Worm (Caenorhabditis elegans) whole organism, late embryonic: ENCODE data around the gene snai-1.

Source experiments
- C08G9.2 ChIP-seq: sonication (generic microtip); optimal IDR thresholded peaks from 2 replicates; lab custom pipeline; 2016; ENCODE audit warnings: mild to moderate bottlenecking, missing genetic modification characterization, moderate library complexity, missing compliant biosample characterization
- C38D4.7 ChIP-seq: fragments of 200-800 bp; sonication (Bioruptor generic); optimal IDR thresholded peaks from 2 replicates; lab custom pipeline; 2018; ENCODE audit warnings: mild to moderate bottlenecking, missing genetic modification characterization, moderate library complexity, missing compliant biosample characterization
- F13H6.1 ChIP-seq: sonication (generic microtip); optimal IDR thresholded peaks from 2 replicates; lab custom pipeline; 2016; ENCODE audit warnings: missing genetic modification characterization, missing compliant biosample characterization
- K02D7.2 ChIP-seq: sonication (generic microtip); optimal IDR thresholded peaks from 2 replicates; lab custom pipeline; 2017; ENCODE audit warnings: mild to moderate bottlenecking, missing genetic modification characterization, missing compliant biosample characterization
- Y22D7AL.16 ChIP-seq: sonication (generic microtip); optimal IDR thresholded peaks from 2 replicates; lab custom pipeline; 2016; ENCODE audit warnings: missing genetic modification characterization, missing compliant biosample characterization
- ama-1 ChIP-seq: fragments of 150-350 bp; optimal IDR thresholded peaks from 2 replicates; lab custom pipeline; 2014
- ceh-14 ChIP-seq: sonication (generic microtip); optimal IDR thresholded peaks from 2 replicates; lab custom pipeline; 2016; ENCODE audit warnings: missing genotype, missing genetic modification characterization, missing compliant biosample characterization
- ceh-19 ChIP-seq: fragments of 200-800 bp; sonication (Bioruptor generic); optimal IDR thresholded peaks from 2 replicates; lab custom pipeline; 2018; ENCODE audit warnings: mild to moderate bottlenecking, missing genetic modification characterization, missing compliant biosample characterization
- ceh-2 ChIP-seq: sonication (generic microtip); optimal IDR thresholded peaks from 2 replicates; lab custom pipeline; 2016; ENCODE audit warnings: missing genotype, missing genetic modification characterization, missing compliant biosample characterization
- ceh-22 ChIP-seq: sonication (generic microtip); optimal IDR thresholded peaks from 2 replicates; lab custom pipeline; 2017; ENCODE audit warnings: missing biosample characterization, missing genetic modification characterization
- ceh-31 ChIP-seq: sonication (generic microtip); optimal IDR thresholded peaks from 2 replicates; lab custom pipeline; 2016; ENCODE audit warnings: missing genetic modification characterization, missing compliant biosample characterization
- ceh-34 ChIP-seq: sonication (generic microtip); optimal IDR thresholded peaks from 2 replicates; lab custom pipeline; 2016; ENCODE audit warnings: mild to moderate bottlenecking, missing genetic modification characterization, missing compliant biosample characterization
- ceh-45 ChIP-seq: fragments of 200-800 bp; sonication (Bioruptor generic); IDR thresholded peaks from 2 replicates; pipeline ENCODE4 v1.3.6; 2022; ENCODE audit warnings: missing genetic modification reagents, missing genetic modification characterization, missing compliant biosample characterization
- ceh-48 ChIP-seq: sonication (generic microtip); optimal IDR thresholded peaks from 2 replicates; lab custom pipeline; 2016; ENCODE audit warnings: missing genetic modification characterization, inconsistent platforms, missing compliant biosample characterization
- che-1 ChIP-seq: sonication (generic microtip); optimal IDR thresholded peaks from 2 replicates; lab custom pipeline; 2016; ENCODE audit warnings: mild to moderate bottlenecking, missing genetic modification characterization, missing compliant biosample characterization
- elt-2 ChIP-seq: sonication (generic microtip); optimal IDR thresholded peaks from 2 replicates; lab custom pipeline; 2016; ENCODE audit warnings: missing genetic modification reagents, missing genetic modification characterization, missing compliant biosample characterization
- ets-4 ChIP-seq: sonication (generic microtip); optimal IDR thresholded peaks from 2 replicates; lab custom pipeline; 2016; ENCODE audit warnings: missing genetic modification characterization, missing compliant biosample characterization
- eyg-1 ChIP-seq: sonication (generic microtip); optimal IDR thresholded peaks from 2 replicates; lab custom pipeline; 2016; ENCODE audit warnings: missing genotype, missing genetic modification characterization, missing compliant biosample characterization
- fax-1 ChIP-seq: sonication (generic microtip); optimal IDR thresholded peaks from 2 replicates; lab custom pipeline; 2016; ENCODE audit warnings: missing genotype, missing genetic modification characterization, missing compliant biosample characterization
- fkh-10 ChIP-seq: fragments of 150-350 bp; optimal IDR thresholded peaks from 2 replicates; lab custom pipeline; 2014; ENCODE audit warnings: missing biosample characterization, missing genetic modification reagents, missing genetic modification characterization
- fkh-6 ChIP-seq: sonication (generic microtip); optimal IDR thresholded peaks from 2 replicates; lab custom pipeline; 2016; ENCODE audit warnings: missing genetic modification characterization, missing compliant biosample characterization
- hlh-8 ChIP-seq: sonication (generic microtip); optimal IDR thresholded peaks from 2 replicates; lab custom pipeline; 2016; ENCODE audit warnings: missing genotype, missing genetic modification characterization, missing compliant biosample characterization
- madf-2 ChIP-seq: sonication (generic microtip); optimal IDR thresholded peaks from 2 replicates; lab custom pipeline; 2017; ENCODE audit warnings: missing genetic modification characterization, missing compliant biosample characterization
- nfya-1 ChIP-seq: sonication (generic microtip); optimal IDR thresholded peaks from 2 replicates; lab custom pipeline; 2017; ENCODE audit warnings: missing genetic modification characterization, mild to moderate bottlenecking, missing compliant biosample characterization, antibody characterized with exemption, moderate library complexity
- npax-4 ChIP-seq: sonication (generic microtip); optimal IDR thresholded peaks from 2 replicates; lab custom pipeline; 2016; ENCODE audit warnings: missing genetic modification characterization, missing compliant biosample characterization
- pat-9 ChIP-seq: fragments of 200-800 bp; sonication (Bioruptor generic); optimal IDR thresholded peaks from 2 replicates; lab custom pipeline; 2018; ENCODE audit warnings: mild to moderate bottlenecking, missing genetic modification characterization, moderate library complexity, missing compliant biosample characterization
- pqm-1 ChIP-seq: sonication (generic microtip); optimal IDR thresholded peaks from 2 replicates; lab custom pipeline; 2016; ENCODE audit warnings: missing genetic modification characterization, missing compliant biosample characterization
- pros-1 ChIP-seq: fragments of 150-350 bp; optimal IDR thresholded peaks from 2 replicates; lab custom pipeline; 2014; ENCODE audit warnings: missing biosample characterization, missing genetic modification reagents, missing genetic modification characterization
- ref-2 ChIP-seq: sonication (generic microtip); optimal IDR thresholded peaks from 2 replicates; lab custom pipeline; 2016; ENCODE audit warnings: missing genetic modification characterization, missing compliant biosample characterization
- sdc-2 ChIP-seq: sonication (generic microtip); optimal IDR thresholded peaks from 2 replicates; lab custom pipeline; 2016; ENCODE audit warnings: missing genotype, missing genetic modification characterization, missing compliant biosample characterization
- tbx-2 ChIP-seq: sonication (generic microtip); optimal IDR thresholded peaks from 2 replicates; lab custom pipeline; 2016; ENCODE audit warnings: missing genetic modification characterization, missing compliant biosample characterization
- ttx-3 ChIP-seq: sonication (generic microtip); optimal IDR thresholded peaks from 2 replicates; lab custom pipeline; 2016; ENCODE audit warnings: missing genetic modification reagents, missing genetic modification characterization, missing compliant biosample characterization
- unc-3 ChIP-seq, 2 experiments: fragments of 200-800 bp in 1 of 2; sonication (Bioruptor generic) in 1 of 2; sonication (generic microtip) in 1 of 2; conservative IDR thresholded peaks in 1 of 2; optimal IDR thresholded peaks in 1 of 2; 2 replicates each; pipeline versions ENCODE4 v1.3.6 to Lab custom; 2016 to 2022; ENCODE audit warnings: missing compliant biosample characterization in 2 of 2, missing genetic modification characterization in 2 of 2, missing genetic modification reagents in 1 of 2
- unc-42 ChIP-seq: sonication (generic microtip); optimal IDR thresholded peaks from 2 replicates; lab custom pipeline; 2016; ENCODE audit warnings: missing genotype, missing genetic modification characterization, missing compliant biosample characterization
- unc-86 ChIP-seq: sonication (generic microtip); optimal IDR thresholded peaks from 2 replicates; lab custom pipeline; 2016; ENCODE audit warnings: missing genetic modification characterization, missing compliant biosample characterization
- ztf-16 ChIP-seq: sonication (generic microtip); optimal IDR thresholded peaks from 2 replicates; lab custom pipeline; 2017; ENCODE audit warnings: missing genetic modification characterization, missing compliant biosample characterization

Gene snai-1

ce11 chrIV:293163-293755 lies 20.3 kb downstream of the snai-1 start:
- TF ChIP-seq ceh-31 (tag; lab: Kevin White, UChicago) (no peak), fax-1 (tag; lab: Kevin White, UChicago) (no peak), ceh-45 (GFP tag; lab: Robert Waterston, UW) (no peak), che-1 (tag; lab: Kevin White, UChicago) (no peak), sdc-2 (no peak), ceh-14 (tag; lab: Kevin White, UChicago) (no peak), ceh-34 (no peak), madf-2 (no peak), pros-1 (no peak), ets-4 (tag; lab: Kevin White, UChicago) (no peak), nfya-1 (tag; lab: Kevin White, UChicago) (no peak), ceh-2 (tag; lab: Kevin White, UChicago) (no peak), eyg-1 (tag; lab: Kevin White, UChicago) (no peak), unc-42 (no peak)

DNA sequence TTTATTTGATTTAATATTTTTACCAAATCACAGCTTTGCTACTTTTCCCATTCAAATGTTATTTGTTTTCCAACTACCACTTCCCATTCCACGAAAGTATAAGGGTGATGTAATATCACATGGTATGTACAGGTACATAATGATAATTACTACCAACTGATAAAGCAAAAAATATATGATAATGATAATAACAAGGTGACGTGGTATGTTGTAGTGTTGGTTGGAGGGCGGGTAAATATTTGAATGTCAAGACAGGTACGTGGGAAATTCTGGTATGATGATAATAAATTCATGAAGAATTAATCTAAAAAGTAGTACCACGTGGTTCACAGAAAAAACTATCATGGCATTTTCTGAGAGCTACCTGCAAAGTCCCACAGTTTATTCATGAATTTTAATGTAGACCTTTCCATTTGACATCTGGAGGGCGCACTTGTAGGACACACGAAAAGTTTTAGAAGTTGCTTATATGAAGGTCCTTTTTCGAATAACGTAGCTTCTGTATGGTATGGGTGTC lies 21.6 kb downstream of the snai-1 start:
- TF ChIP-seq pqm-1 (tag; lab: Kevin White, UChicago) = peak; percentile 18
- peak; percentile 95 for TF ChIP-seq elt-2 (tag; lab: Kevin White, UChicago)
- TF ChIP-seq unc-86 (tag; lab: Kevin White, UChicago) = no peak
- no peak for TF ChIP-seq Y22D7AL.16 (tag; lab: Kevin White, UChicago)
- TF ChIP-seq, all 69 proteins: peak for 2

DNA sequence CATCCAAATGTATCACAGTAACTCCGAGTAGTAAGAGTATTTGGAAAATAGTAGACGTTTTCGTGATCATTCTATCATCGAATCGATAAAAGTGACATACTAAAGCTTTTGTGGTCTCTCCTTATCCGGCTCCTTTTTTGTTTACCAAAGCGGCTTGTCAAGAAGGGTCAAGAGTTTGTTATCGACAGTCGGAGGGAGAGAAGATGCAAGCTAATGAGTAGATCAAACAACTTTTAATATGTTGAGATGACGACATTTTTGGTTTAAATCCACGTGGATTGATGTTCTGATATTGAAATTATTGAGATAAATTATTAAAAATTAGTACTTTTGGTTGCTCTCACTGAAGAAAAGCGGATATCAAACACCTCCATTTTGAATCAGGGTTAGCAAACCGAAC lies 22.2 kb downstream of the snai-1 start, which contains the start of gene T21D12.7:
Gene T21D12.7 (minus strand): TSS at position 101 of the 400 bp plus-strand sequence.
- TF ChIP-seq C08G9.2 (tag; lab: Kevin White, UChicago) (no peak), C38D4.7 (no peak), ztf-16 (tag; lab: Kevin White, UChicago) (no peak), tbx-2 (tag; lab: Kevin White, UChicago) (no peak), unc-42 (no peak), K02D7.2 (tag; lab: Kevin White, UChicago) (no peak), fkh-6 (tag; lab: Kevin White, UChicago) (no peak), ref-2 (tag; lab: Kevin White, UChicago) (no peak), unc-3 (GFP tag; conservative IDR thresholded peaks at IDR 0.05; lab: Robert Waterston, UW) (no peak), unc-3 (tag; optimal IDR thresholded peaks at IDR 0.05; lab: Kevin White, UChicago) (no peak), ceh-48 (tag; lab: Kevin White, UChicago) (no peak)

DNA sequence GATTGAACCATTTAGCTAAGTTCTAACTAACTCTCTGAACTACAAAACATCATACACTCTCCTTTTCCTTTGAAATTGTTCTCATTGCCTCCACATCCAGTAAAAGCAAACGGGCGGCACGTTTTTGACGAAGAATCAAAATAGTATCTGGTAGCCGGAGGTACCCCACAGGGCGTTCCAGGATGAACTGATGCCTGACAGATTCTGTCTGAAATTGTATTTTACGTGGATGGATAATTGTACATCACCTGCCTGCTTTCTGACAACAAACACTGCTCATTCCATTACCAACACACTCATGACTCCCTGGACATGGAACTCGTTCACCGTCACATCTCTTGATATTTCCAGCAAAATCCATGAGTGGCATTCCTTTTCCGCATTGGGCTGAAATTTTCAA lies 23.1 kb downstream of the snai-1 start:
- TF ChIP-seq fkh-6 (tag; lab: Kevin White, UChicago) (no peak), F13H6.1 (tag; lab: Kevin White, UChicago) (no peak), pat-9 (tag; lab: Kevin White, UChicago) (no peak), fkh-10 (no peak), ceh-22 (no peak), pros-1 (no peak), ttx-3 (no peak), hlh-8 (tag; lab: Kevin White, UChicago) (no peak), tbx-2 (tag; lab: Kevin White, UChicago) (no peak)

DNA sequence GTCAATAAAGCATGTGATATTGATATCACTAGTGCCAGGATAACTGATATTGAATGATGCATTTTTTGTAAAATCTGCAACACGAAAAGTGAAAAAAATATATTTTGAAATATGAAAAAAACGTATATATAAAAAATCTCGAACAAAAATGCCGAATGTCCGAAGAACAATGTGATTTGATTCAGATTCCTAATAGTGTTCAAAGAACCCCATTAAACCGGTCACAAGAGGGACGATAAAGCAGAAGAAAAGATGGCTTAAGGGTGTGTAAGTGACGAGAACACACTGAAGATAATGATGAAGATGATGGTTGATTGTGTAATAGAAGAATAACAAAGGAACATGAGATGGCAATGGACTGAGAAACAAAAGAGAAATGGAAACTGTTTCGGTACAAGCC lies 25.5 kb downstream of the snai-1 start, which contains the start of gene T21D12.14:
Gene T21D12.14 (minus strand): TSS at position 101 of the 400 bp plus-strand sequence.
- TF ChIP-seq ceh-19 (GFP tag; lab: Kevin White, UChicago) (no peak), npax-4 (tag; lab: Kevin White, UChicago) (no peak), tbx-2 (tag; lab: Kevin White, UChicago) (no peak), ceh-45 (GFP tag; lab: Robert Waterston, UW) (no peak), K02D7.2 (tag; lab: Kevin White, UChicago) (no peak), ama-1 (lab: Kevin White, UChicago) (no peak), ttx-3 (no peak), fax-1 (tag; lab: Kevin White, UChicago) (no peak)
